Fruit fly (Drosophila melanogaster): Measurements from ENCODE around the gene SP1029.

The SP1029 gene

DNA sequence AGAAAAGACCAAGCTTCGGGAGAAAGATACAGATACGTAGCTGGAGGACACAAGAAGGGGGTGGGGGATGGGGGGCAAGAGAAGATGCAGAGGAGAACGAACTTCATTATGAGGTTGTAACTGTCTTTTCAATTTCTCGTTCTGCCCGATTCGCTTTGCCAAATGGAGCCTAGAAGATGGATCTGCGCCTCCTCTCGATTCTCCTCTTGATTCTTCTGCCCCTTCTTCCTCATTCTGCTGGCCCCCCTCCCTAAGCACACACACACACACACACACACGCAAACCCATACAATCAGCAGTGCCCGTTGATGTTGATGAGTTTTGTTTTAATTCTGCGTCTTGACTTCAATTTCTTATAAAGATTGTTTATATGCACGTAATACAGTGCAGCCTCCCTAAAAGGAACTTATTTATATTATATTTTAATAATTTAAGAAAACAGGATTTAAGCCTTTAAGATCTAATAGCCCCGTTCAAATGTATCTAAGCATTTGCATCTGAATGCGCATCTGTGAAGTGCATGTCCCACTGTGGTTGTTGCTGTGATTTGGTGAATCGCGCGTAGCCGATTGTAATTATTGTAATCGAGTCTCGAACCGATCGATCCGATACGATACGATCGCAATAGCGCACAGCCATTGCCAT is 43.1 kb downstream of the SP1029 start (continued):
- TF ChIP-seq chm (GFP tag; IDR thresholded peaks at IDR 0.05) (peak; percentile 24; the same call in 1 of the 2 replicates), CG10565 (GFP tag; optimal IDR thresholded peaks at IDR 0.05) (no peak), Mes4 (GFP tag; optimal IDR thresholded peaks at IDR 0.05) (no peak), CG10959 (GFP tag; IDR thresholded peaks at IDR 0.05) (peak; percentile 32; the same call in 1 of the 2 replicates), CG4707 (GFP tag; optimal IDR thresholded peaks at IDR 0.05) (peak; percentile 43), CG34376 (GFP tag; optimal IDR thresholded peaks at IDR 0.05) (no peak), CG12659 (GFP tag; optimal IDR thresholded peaks at IDR 0.05) (peak; percentile 57), CG13624 (GFP tag; optimal IDR thresholded peaks at IDR 0.05) (no peak), CG31224 (GFP tag; IDR thresholded peaks at IDR 0.05) (no peak), CG13894 (tag; optimal IDR thresholded peaks at IDR 0.05) (peak; percentile 21), CG11398 (GFP tag; optimal IDR thresholded peaks at IDR 0.05) (no peak), CG12236 (GFP tag; optimal IDR thresholded peaks at IDR 0.05) (no peak), Gsc (GFP tag; IDR thresholded peaks at IDR 0.05) (0 out of 2 replicates have a peak, but pooled peaks have one; percentile 12), onecut (GFP tag; IDR thresholded peaks at IDR 0.05) (peak; percentile 76), lmd (GFP tag; IDR thresholded peaks at IDR 0.05) (peak; percentile 78), H2.0 (GFP tag; IDR thresholded peaks at IDR 0.05) (peak; percentile 79), CG5245 (GFP tag; optimal IDR thresholded peaks at IDR 0.05) (peak; percentile 14), Spps (tag; optimal IDR thresholded peaks at IDR 0.05) (no peak), grau (tag; optimal IDR thresholded peaks at IDR 0.05) (peak; percentile 91), bcd (GFP tag; optimal IDR thresholded peaks at IDR 0.05) (peak; percentile 66), Neu2 (GFP tag; optimal IDR thresholded peaks at IDR 0.05; ENCODE audit: borderline replicate concordance) (no peak), amos (GFP tag; IDR thresholded peaks at IDR 0.05; ENCODE audit: partially characterized antibody) (no peak), CkIIα-i1 (GFP tag; IDR thresholded peaks at IDR 0.05) (no peak), Mrtf (GFP tag; IDR thresholded peaks at IDR 0.05) (peak; percentile 78), ind (GFP tag; optimal IDR thresholded peaks at IDR 0.05) (peak; percentile 70), cad (GFP tag; optimal IDR thresholded peaks at IDR 0.05) (no peak), CG10267 (tag; optimal IDR thresholded peaks at IDR 0.05) (peak; percentile 43), CG12104 (GFP tag; optimal IDR thresholded peaks at IDR 0.05) (no peak), gt (GFP tag; IDR thresholded peaks at IDR 0.05) (no peak), Rfx (GFP tag; IDR thresholded peaks at IDR 0.05) (peak; percentile 82), pan (optimal IDR thresholded peaks at IDR 0.05) (no peak), pan (GFP tag; optimal IDR thresholded peaks at IDR 0.05 in 1 of 2, IDR thresholded peaks at IDR 0.05 in 1 of 2) (peak in 1 of 2 experiments; percentile 85), Antp (GFP tag; optimal IDR thresholded peaks at IDR 0.05) (peak; percentile 13), zfh2 (GFP tag; optimal IDR thresholded peaks at IDR 0.05) (no peak), CG11560 (tag; IDR thresholded peaks at IDR 0.05) (peak; percentile 26; the same call in 1 of the 3 replicates), gce (GFP tag; IDR thresholded peaks at IDR 0.05) (0 out of 3 replicates have a peak, but pooled peaks have one; percentile 51), CHES-1-like (GFP tag; optimal IDR thresholded peaks at IDR 0.05) (no peak), CG30431 (GFP tag; optimal IDR thresholded peaks at IDR 0.05) (peak; percentile 47), Asciz (GFP tag; optimal IDR thresholded peaks at IDR 0.05) (peak; percentile 29), CG14050 (GFP tag; IDR thresholded peaks at IDR 0.05) (peak; percentile 69), en (GFP tag; optimal IDR thresholded peaks at IDR 0.05) (no peak), sisA (GFP tag; IDR thresholded peaks at IDR 0.05) (peak; percentile 67), gro (GFP tag; optimal IDR thresholded peaks at IDR 0.05) (no peak), CG10366 (GFP tag; IDR thresholded peaks at IDR 0.05) (peak; percentile 73), bowl (GFP tag; IDR thresholded peaks at IDR 0.05) (peak; percentile 39; the same call in 1 of the 2 replicates), CG4424 (GFP tag; optimal IDR thresholded peaks at IDR 0.05) (peak; percentile 54), GATAe (GFP tag; conservative IDR thresholded peaks at IDR 0.05) (no peak), tna (GFP tag; IDR thresholded peaks at IDR 0.05; ENCODE audit: partially characterized antibody) (no peak), zfh1 (GFP tag; IDR thresholded peaks at IDR 0.05) (peak; percentile 79), hb (GFP tag; IDR thresholded peaks at IDR 0.05; ENCODE audit: partially characterized antibody) (no peak), CG15601 (tag; optimal IDR thresholded peaks at IDR 0.05) (peak; percentile 35)
